Fruit fly (Drosophila melanogaster) whole organism, embryonic: ENCODE data around the gene GIIIspla2.

Experiments
- Bteb2 ChIP-seq: fragments of 200-800 bp; sonication (Bioruptor generic); optimal IDR thresholded peaks from 2 replicates; lab custom pipeline; 2016; ENCODE audit warnings: missing biosample characterization, missing genetic modification characterization
- CG1024 ChIP-seq: fragments of 200-800 bp; sonication (Bioruptor generic); IDR thresholded peaks from 2 replicates; pipeline ENCODE4 v1.3.6; 2022; ENCODE audit warnings: missing biosample characterization, missing genetic modification characterization
- CG12744 ChIP-seq: fragments of 200-800 bp; sonication (Bioruptor generic); optimal IDR thresholded peaks from 2 replicates; lab custom pipeline; 2016; ENCODE audit warnings: missing biosample characterization, missing genetic modification characterization
- CG13296 ChIP-seq: fragments of 200-800 bp; sonication (Bioruptor generic); optimal IDR thresholded peaks from 3 replicates; lab custom pipeline; 2018; ENCODE audit warnings: missing biosample characterization, mild to moderate bottlenecking, missing genetic modification characterization
- CG14667 ChIP-seq: fragments of 200-800 bp; sonication (Bioruptor generic); IDR thresholded peaks from 2 replicates; pipeline ENCODE4 v1.3.6; 2022; ENCODE audit warnings: missing biosample characterization, missing genetic modification characterization
- CG15696 ChIP-seq: fragments of 200-800 bp; sonication (Bioruptor generic); optimal IDR thresholded peaks from 2 replicates; lab custom pipeline; 2019; ENCODE audit warnings: missing biosample characterization, mild to moderate bottlenecking, missing genetic modification characterization, moderate library complexity
- CG1602 ChIP-seq: fragments of 200-800 bp; sonication (Bioruptor generic); optimal IDR thresholded peaks from 3 replicates; lab custom pipeline; 2016; ENCODE audit warnings: missing biosample characterization, missing genetic modification characterization
- CG3065 ChIP-seq: fragments of 200-800 bp; sonication (Bioruptor generic); optimal IDR thresholded peaks from 2 replicates; lab custom pipeline; 2016; ENCODE audit warnings: missing biosample characterization, missing genetic modification characterization
- CG31388 ChIP-seq: fragments of 200-800 bp; sonication (Bioruptor generic); optimal IDR thresholded peaks from 2 replicates; lab custom pipeline; 2016; ENCODE audit warnings: missing biosample characterization, missing genetic modification characterization
- CG3163 ChIP-seq: fragments of 200-800 bp; sonication (Bioruptor generic); optimal IDR thresholded peaks from 3 replicates; lab custom pipeline; 2016; ENCODE audit warnings: missing biosample characterization, missing genetic modification characterization
- CG32767 ChIP-seq: fragments of 200-800 bp; sonication (Bioruptor generic); IDR thresholded peaks from 2 replicates; pipeline ENCODE4 v1.3.6; 2022; ENCODE audit warnings: missing biosample characterization, missing genetic modification characterization
- CG4282 ChIP-seq: fragments of 200-800 bp; sonication (Bioruptor generic); optimal IDR thresholded peaks from 2 replicates; lab custom pipeline; 2016; ENCODE audit warnings: missing biosample characterization, missing genetic modification characterization
- CG4404 ChIP-seq: fragments of 200-800 bp; sonication (Bioruptor generic); IDR thresholded peaks from 2 replicates; pipeline ENCODE4 v1.3.6; 2022; ENCODE audit warnings: missing biosample characterization, missing genetic modification characterization
- CG4617 ChIP-seq: fragments of 200-800 bp; sonication (Bioruptor generic); optimal IDR thresholded peaks from 3 replicates; lab custom pipeline; 2016; ENCODE audit warnings: missing biosample characterization, missing genetic modification characterization, borderline replicate concordance
- CG6813 ChIP-seq: fragments of 200-800 bp; sonication (Bioruptor generic); optimal IDR thresholded peaks from 2 replicates; lab custom pipeline; 2017; ENCODE audit warnings: missing biosample characterization, missing genetic modification characterization, mild to moderate bottlenecking, moderate library complexity, missing genetic modification reagents
- CG7372 ChIP-seq: fragments of 200-800 bp; sonication (Bioruptor generic); IDR thresholded peaks from 2 replicates; pipeline ENCODE4 v1.3.6; 2022; ENCODE audit warnings: missing biosample characterization, missing genetic modification characterization
- CG7963 ChIP-seq: fragments of 200-800 bp; sonication (Bioruptor generic); IDR thresholded peaks from 3 replicates; pipeline ENCODE4 v1.3.6; 2022; ENCODE audit warnings: missing biosample characterization, missing genetic modification characterization; ENCODE audit not compliant: partially characterized antibody
- CG8388 ChIP-seq: fragments of 200-800 bp; sonication (Bioruptor generic); optimal IDR thresholded peaks from 2 replicates; lab custom pipeline; 2019; ENCODE audit warnings: missing biosample characterization, mild to moderate bottlenecking, missing genetic modification characterization, moderate library complexity
- CG9932 ChIP-seq: fragments of 200-800 bp; sonication (Bioruptor generic); IDR thresholded peaks from 2 replicates; pipeline ENCODE4 v1.3.6; 2022; ENCODE audit warnings: missing biosample characterization, missing genetic modification characterization
- Camta ChIP-seq: fragments of 200-800 bp; sonication (Bioruptor generic); optimal IDR thresholded peaks from 2 replicates; lab custom pipeline; 2016; ENCODE audit warnings: missing biosample characterization, missing genetic modification characterization
- Fer3 ChIP-seq: fragments of 200-800 bp; sonication (Bioruptor generic); optimal IDR thresholded peaks from 2 replicates; lab custom pipeline; 2018; ENCODE audit warnings: missing biosample characterization, mild to moderate bottlenecking, missing genetic modification characterization, moderate library complexity
- HLH3B ChIP-seq: fragments of 200-800 bp; sonication (Bioruptor generic); IDR thresholded peaks from 2 replicates; pipeline ENCODE4 v1.3.6; 2022; ENCODE audit warnings: missing biosample characterization, missing genetic modification characterization
- Jarid2 ChIP-seq: fragments of 200-800 bp; sonication (Bioruptor generic); optimal IDR thresholded peaks from 3 replicates; lab custom pipeline; 2017; ENCODE audit warnings: mild to moderate bottlenecking, missing biosample characterization, missing genetic modification reagents, missing genetic modification characterization
- Lpt ChIP-seq: fragments of >200 bp; optimal IDR thresholded peaks from 2 replicates; lab custom pipeline; 2018; ENCODE audit warnings: missing biosample characterization, missing genetic modification characterization
- Pdp1 ChIP-seq, 2 experiments: fragments of 200-800 bp; sonication (Bioruptor generic); optimal IDR thresholded peaks; 3 replicates each; lab custom pipeline; 2016; ENCODE audit warnings: missing biosample characterization in 2 of 2, missing genetic modification characterization in 2 of 2, mild to moderate bottlenecking in 1 of 2, moderate library complexity in 1 of 2
- Ptx1 ChIP-seq: fragments of 200-800 bp; sonication (Bioruptor generic); IDR thresholded peaks from 2 replicates; pipeline ENCODE4 v1.3.6; 2022; ENCODE audit warnings: missing biosample characterization, missing genetic modification characterization
- Six4 ChIP-seq: fragments of 200-800 bp; sonication (Bioruptor generic); optimal IDR thresholded peaks from 2 replicates; lab custom pipeline; 2016; ENCODE audit warnings: missing biosample characterization, missing genetic modification characterization
- Xbp1 ChIP-seq: fragments of 200-800 bp; sonication (Bioruptor generic); optimal IDR thresholded peaks from 3 replicates; lab custom pipeline; 2016; ENCODE audit warnings: missing biosample characterization, mild to moderate bottlenecking, missing genetic modification characterization
- al ChIP-seq: fragments of 200-800 bp; sonication (Bioruptor generic); IDR thresholded peaks from 2 replicates; pipeline ENCODE4 v1.3.6; 2022; ENCODE audit warnings: missing biosample characterization, missing genetic modification characterization
- cas ChIP-seq: fragments of 200-800 bp; sonication (Bioruptor generic); IDR thresholded peaks from 2 replicates; pipeline ENCODE4 v1.3.6; 2022; ENCODE audit warnings: missing biosample characterization, missing genetic modification characterization
- caup ChIP-seq: fragments of 200-800 bp; sonication (Bioruptor generic); optimal IDR thresholded peaks from 3 replicates; lab custom pipeline; 2017; ENCODE audit warnings: missing biosample characterization, mild to moderate bottlenecking, missing genetic modification characterization, moderate library complexity; ENCODE audit not compliant: severe bottlenecking
- crc ChIP-seq: fragments of 200-800 bp; sonication (Bioruptor generic); optimal IDR thresholded peaks from 2 replicates; lab custom pipeline; 2016; ENCODE audit warnings: missing biosample characterization, missing genetic modification characterization
- dimm ChIP-seq: fragments of 200-800 bp; sonication (Bioruptor generic); IDR thresholded peaks from 2 replicates; pipeline ENCODE4 v1.3.6; 2022; ENCODE audit warnings: missing biosample characterization, missing genetic modification characterization
- esg ChIP-seq: fragments of 200-800 bp; sonication (Bioruptor generic); conservative IDR thresholded peaks from 2 replicates; pipeline ENCODE4 v1.3.6; 2022; ENCODE audit warnings: missing biosample characterization, missing genetic modification characterization
- eve ChIP-seq, 2 experiments: fragments of >200 bp; optimal IDR thresholded peaks; 2 replicates each; lab custom pipeline; 2017; ENCODE audit warnings: missing biosample characterization in 2 of 2, missing genetic modification characterization in 2 of 2
- fd64A ChIP-seq: fragments of 200-800 bp; sonication (Bioruptor generic); optimal IDR thresholded peaks from 3 replicates; lab custom pipeline; 2018; ENCODE audit warnings: missing biosample characterization, mild to moderate bottlenecking, missing genetic modification characterization
- fru ChIP-seq: fragments of >200 bp; optimal IDR thresholded peaks from 2 replicates; lab custom pipeline; 2017
- gfzf ChIP-seq: fragments of 200-800 bp; sonication (Bioruptor generic); optimal IDR thresholded peaks from 2 replicates; lab custom pipeline; 2016; ENCODE audit warnings: missing biosample characterization, mild to moderate bottlenecking, missing genetic modification characterization, moderate library complexity
- insv ChIP-seq, 2 experiments: fragments of 200-800 bp; sonication (Bioruptor generic); optimal IDR thresholded peaks; 3 replicates each; lab custom pipeline; 2016 to 2018; ENCODE audit warnings: missing biosample characterization in 2 of 2, missing genetic modification characterization in 2 of 2
- mirr ChIP-seq: fragments of 200-800 bp; sonication (Bioruptor generic); optimal IDR thresholded peaks from 3 replicates; lab custom pipeline; 2018; ENCODE audit warnings: missing biosample characterization, mild to moderate bottlenecking, missing genetic modification characterization
- nom ChIP-seq: fragments of 200-800 bp; sonication (Bioruptor generic); optimal IDR thresholded peaks from 2 replicates; lab custom pipeline; 2017; ENCODE audit warnings: missing biosample characterization, missing genetic modification characterization, mild to moderate bottlenecking, moderate library complexity, missing genetic modification reagents
- pb ChIP-seq: fragments of 200-800 bp; sonication (Bioruptor generic); optimal IDR thresholded peaks from 3 replicates; lab custom pipeline; 2016; ENCODE audit warnings: missing biosample characterization, missing genetic modification characterization
- pita ChIP-seq: fragments of 200-800 bp; sonication (Bioruptor generic); optimal IDR thresholded peaks from 2 replicates; lab custom pipeline; 2017; ENCODE audit warnings: missing biosample characterization, mild to moderate bottlenecking, missing genetic modification characterization
- prd ChIP-seq, 3 experiments: fragments of >200 bp in 2 of 3; fragments of 200-800 bp in 1 of 3; sonication (Bioruptor generic) in 1 of 3; optimal IDR thresholded peaks in 2 of 3; IDR thresholded peaks in 1 of 3; 2 replicates in 2 of 3; 3 replicates in 1 of 3; pipeline versions ENCODE4 v1.3.6 to Lab custom; 2017 to 2022; ENCODE audit warnings: missing biosample characterization in 1 of 3, missing genetic modification characterization in 1 of 3
- pros ChIP-seq: fragments of 200-800 bp; sonication (Bioruptor generic); optimal IDR thresholded peaks from 3 replicates; lab custom pipeline; 2019; ENCODE audit warnings: missing biosample characterization, mild to moderate bottlenecking, missing genetic modification characterization, moderate library complexity
- scrt ChIP-seq: fragments of 200-800 bp; sonication (Bioruptor generic); optimal IDR thresholded peaks from 2 replicates; lab custom pipeline; 2018; ENCODE audit warnings: missing biosample characterization, mild to moderate bottlenecking, missing genetic modification characterization, moderate library complexity
- sob ChIP-seq: fragments of 200-800 bp; sonication (Bioruptor generic); IDR thresholded peaks from 2 replicates; pipeline ENCODE4 v1.3.6; 2022; ENCODE audit warnings: missing biosample characterization, missing genetic modification characterization
- tup ChIP-seq: fragments of 200-800 bp; sonication (Bioruptor generic); optimal IDR thresholded peaks from 2 replicates; lab custom pipeline; 2016; ENCODE audit warnings: missing biosample characterization, mild to moderate bottlenecking, missing genetic modification characterization, moderate library complexity
- wek ChIP-seq: fragments of 200-800 bp; sonication (Bioruptor generic); optimal IDR thresholded peaks from 3 replicates; lab custom pipeline; 2018; ENCODE audit warnings: missing biosample characterization, mild to moderate bottlenecking, missing genetic modification characterization, moderate library complexity

The GIIIspla2 gene

dm6 chrX:8114476-8115342, 42.7 kb upstream of the GIIIspla2 start (continued):
- peak; percentile 78 for TF ChIP-seq CG13296 (GFP tag; lab: Kevin White, UChicago)
- TF ChIP-seq insv (GFP tag; optimal IDR thresholded peaks at IDR 0.05; lab: Kevin White, UChicago): peak; percentile 64 to 94
- peak; percentile 11 for TF ChIP-seq Camta (GFP tag; lab: Kevin White, UChicago)
- TF ChIP-seq scrt (GFP tag; lab: Kevin White, UChicago): peak; percentile 11
- peak; percentile 70 for TF ChIP-seq CG7372 (GFP tag; lab: Robert Waterston, UW)
- TF ChIP-seq Ptx1 (GFP tag; lab: Robert Waterston, UW): peak; percentile 51; the same call in 1 of the 2 replicates
- TF ChIP-seq CG6813: peak; percentile 48
- TF ChIP-seq CG9932 (GFP tag; lab: Robert Waterston, UW): peak; percentile 63
- no peak for TF ChIP-seq Pdp1 (GFP tag; optimal IDR thresholded peaks at IDR 0.05; lab: Kevin White, UChicago)
- TF ChIP-seq eve (GFP tag; optimal IDR thresholded peaks at IDR 0.05; lab: Kevin White, UChicago): no peak
- TF ChIP-seq CG12744 (GFP tag; lab: Kevin White, UChicago): peak; percentile 57
- TF ChIP-seq CG3065 (GFP tag; lab: Kevin White, UChicago): no peak
- peak; percentile 41 for TF ChIP-seq pb (GFP tag; lab: Kevin White, UChicago)
- TF ChIP-seq CG4282 (GFP tag; lab: Kevin White, UChicago): no peak
- no peak for TF ChIP-seq CG14667 (GFP tag; lab: Robert Waterston, UW)
- TF ChIP-seq crc: no peak
- no peak for TF ChIP-seq fd64A (GFP tag; lab: Kevin White, UChicago)
- TF ChIP-seq Fer3: peak; percentile 71
- TF ChIP-seq sob: peak; percentile 62
- no peak for TF ChIP-seq nom
- no peak for TF ChIP-seq dimm
- peak; percentile 46; the same call in 1 of the 2 replicates for TF ChIP-seq HLH3B (GFP tag; lab: Robert Waterston, UW)
- TF ChIP-seq esg (GFP tag; lab: Robert Waterston, UW): peak; percentile 64
- TF ChIP-seq Lpt: no peak
- peak; percentile 15 for TF ChIP-seq CG15696 (tag; lab: Kevin White, UChicago)
- TF ChIP-seq wek: no peak
- peak; percentile 57 for TF ChIP-seq al
- TF ChIP-seq prd (optimal IDR thresholded peaks at IDR 0.05; lab: Kevin White, UChicago): no peak
- peak; percentile 68 for TF ChIP-seq prd (GFP tag; IDR thresholded peaks at IDR 0.05; lab: Robert Waterston, UW)
- TF ChIP-seq Six4 (GFP tag; lab: Kevin White, UChicago): no peak
- TF ChIP-seq Bteb2 (GFP tag; lab: Kevin White, UChicago): peak; percentile 48
- no peak for TF ChIP-seq pita
- peak; percentile 62 for TF ChIP-seq Xbp1 (GFP tag; lab: Kevin White, UChicago)
- peak; percentile 67 for TF ChIP-seq caup (GFP tag; lab: Kevin White, UChicago)
- no peak for TF ChIP-seq CG7963 (GFP tag; lab: Robert Waterston, UW)
- TF ChIP-seq CG1024 (GFP tag; lab: Robert Waterston, UW): no peak
- TF ChIP-seq Jarid2 (GFP tag; lab: Kevin White, UChicago): peak; percentile 25
- TF ChIP-seq cas (GFP tag; lab: Robert Waterston, UW): no peak
- TF ChIP-seq fru (lab: Kevin White, UChicago): no peak
- TF ChIP-seq CG1602 (GFP tag; lab: Kevin White, UChicago): peak; percentile 24
- 0 out of 2 replicates have a peak, but pooled peaks have one; percentile 45 for TF ChIP-seq CG32767 (GFP tag; lab: Robert Waterston, UW)
- no peak for TF ChIP-seq pros (GFP tag; lab: Kevin White, UChicago)
- no peak for TF ChIP-seq CG4617 (GFP tag; lab: Kevin White, UChicago)
- peak; percentile 43 for TF ChIP-seq CG8388 (GFP tag; lab: Kevin White, UChicago)
- peak; percentile 13 for TF ChIP-seq CG31388 (GFP tag; lab: Kevin White, UChicago)
- peak; percentile 29 for TF ChIP-seq mirr (GFP tag; lab: Kevin White, UChicago)
- no peak for TF ChIP-seq CG4404 (GFP tag; lab: Robert Waterston, UW)
- no peak for TF ChIP-seq gfzf (GFP tag; lab: Kevin White, UChicago)
- TF ChIP-seq CG3163: peak; percentile 20
- no peak for TF ChIP-seq tup (GFP tag; lab: Kevin White, UChicago)
